Fruit fly (Drosophila melanogaster): ENCODE measurements around the gene CG9117.

The CG9117 gene

dm6 chr2L:6062382-6063082 lies 24.8 kb upstream of the CG9117 start, which contains the start of the genes ND-51 and CG13994:
Gene ND-51, minus strand, starts transcription at chr2L:6062757.
Gene CG13994, plus strand, starts transcription at chr2L:6062989.
- TF ChIP-seq h (GFP tag; optimal IDR thresholded peaks at IDR 0.05) = peak; percentile 84
- TF ChIP-seq br (GFP tag; optimal IDR thresholded peaks at IDR 0.05) = no peak
- peak; percentile 58 for TF ChIP-seq Hr83 (GFP tag; optimal IDR thresholded peaks at IDR 0.05; ENCODE audit: poor library complexity, severe bottlenecking)
- no peak for TF ChIP-seq sage (GFP tag; optimal IDR thresholded peaks at IDR 0.05)
- peak; percentile 83 for TF ChIP-seq woc (GFP tag; optimal IDR thresholded peaks at IDR 0.05)
- no peak for TF ChIP-seq Vsx2 (GFP tag; optimal IDR thresholded peaks at IDR 0.05; ENCODE audit: partially characterized antibody)
- TF ChIP-seq tai (GFP tag; optimal IDR thresholded peaks at IDR 0.05) = no peak
- no peak for TF ChIP-seq Hnf4 (GFP tag; optimal IDR thresholded peaks at IDR 0.05)
- TF ChIP-seq HLH106 (tag; optimal IDR thresholded peaks at IDR 0.05) = peak; percentile 82
- TF ChIP-seq rgr (GFP tag; optimal IDR thresholded peaks at IDR 0.05) = peak; percentile 81
- TF ChIP-seq fru (GFP tag; optimal IDR thresholded peaks at IDR 0.05) = peak; percentile 81
- TF ChIP-seq dsf (GFP tag; optimal IDR thresholded peaks at IDR 0.05; ENCODE audit: borderline replicate concordance) = no peak
- no peak for TF ChIP-seq CrebA (GFP tag; optimal IDR thresholded peaks at IDR 0.05; ENCODE audit: borderline replicate concordance)
- peak; percentile 3 for TF ChIP-seq OdsH (GFP tag; optimal IDR thresholded peaks at IDR 0.05)
- no peak for TF ChIP-seq lola (GFP tag; optimal IDR thresholded peaks at IDR 0.05)
- peak; percentile 50 for TF ChIP-seq sv (GFP tag; optimal IDR thresholded peaks at IDR 0.05)
- TF ChIP-seq foxo (GFP tag; optimal IDR thresholded peaks at IDR 0.05) = peak in 1 of 2 experiments; percentile 87
- TF ChIP-seq psq (GFP tag; optimal IDR thresholded peaks at IDR 0.05) = peak; percentile 51
- no peak for TF ChIP-seq Dif (GFP tag; optimal IDR thresholded peaks at IDR 0.05; ENCODE audit: partially characterized antibody)
- peak; percentile 3 for TF ChIP-seq Hr78 (GFP tag; optimal IDR thresholded peaks at IDR 0.05)
- TF ChIP-seq dl (GFP tag; optimal IDR thresholded peaks at IDR 0.05; ENCODE audit: insufficient read depth in 1 of 2, partially characterized antibody in 2 of 2) = no peak
- no peak for TF ChIP-seq Rel (GFP tag; optimal IDR thresholded peaks at IDR 0.05)
- peak; percentile 66 for TF ChIP-seq Rel (tag; optimal IDR thresholded peaks at IDR 0.05)
- no peak for TF ChIP-seq Myc (optimal IDR thresholded peaks at IDR 0.05)
- no peak for TF ChIP-seq pan (optimal IDR thresholded peaks at IDR 0.05)
- TF ChIP-seq N (GFP tag; optimal IDR thresholded peaks at IDR 0.05) = peak; percentile 63
- peak; percentile 71 for TF ChIP-seq CG9705 (GFP tag; optimal IDR thresholded peaks at IDR 0.05)
- TF ChIP-seq jim (GFP tag; optimal IDR thresholded peaks at IDR 0.05) = no peak
- TF ChIP-seq dmrt93B (GFP tag; optimal IDR thresholded peaks at IDR 0.05) = peak; percentile 63
- TF ChIP-seq Mio (GFP tag; optimal IDR thresholded peaks at IDR 0.05) = no peak
- TF ChIP-seq GATAd (GFP tag; optimal IDR thresholded peaks at IDR 0.05) = no peak
- peak; percentile 53 for TF ChIP-seq CG32264 (GFP tag; optimal IDR thresholded peaks at IDR 0.05)
- peak; percentile 66 for TF ChIP-seq Sp1 (GFP tag; optimal IDR thresholded peaks at IDR 0.05)
- TF ChIP-seq ey (GFP tag; optimal IDR thresholded peaks at IDR 0.05) = peak; percentile 64
- no peak for TF ChIP-seq brk (GFP tag; optimal IDR thresholded peaks at IDR 0.05)
- no peak for TF ChIP-seq Jra (GFP tag; optimal IDR thresholded peaks at IDR 0.05)
- TF ChIP-seq Dfd (GFP tag; optimal IDR thresholded peaks at IDR 0.05) = no peak
- no peak for TF ChIP-seq Abd-B (GFP tag; optimal IDR thresholded peaks at IDR 0.05)
- no peak for TF ChIP-seq usp (GFP tag; optimal IDR thresholded peaks at IDR 0.05)

- no peak for TF ChIP-seq Hr78 (GFP tag; optimal IDR thresholded peaks at IDR 0.05)
- no peak for TF ChIP-seq CG9705 (GFP tag; optimal IDR thresholded peaks at IDR 0.05)
- TF ChIP-seq Dfd (GFP tag; optimal IDR thresholded peaks at IDR 0.05) = no peak
- no peak for TF ChIP-seq Rel (GFP tag; optimal IDR thresholded peaks at IDR 0.05)
- no peak for TF ChIP-seq Rel (tag; optimal IDR thresholded peaks at IDR 0.05)
- TF ChIP-seq woc (GFP tag; optimal IDR thresholded peaks at IDR 0.05) = no peak
- TF ChIP-seq lola (GFP tag; optimal IDR thresholded peaks at IDR 0.05) = no peak
- TF ChIP-seq Mio (GFP tag; optimal IDR thresholded peaks at IDR 0.05) = no peak
- no peak for TF ChIP-seq pan (optimal IDR thresholded peaks at IDR 0.05)
- TF ChIP-seq Dif (GFP tag; optimal IDR thresholded peaks at IDR 0.05; ENCODE audit: partially characterized antibody) = no peak
- no peak for TF ChIP-seq CrebA (GFP tag; optimal IDR thresholded peaks at IDR 0.05; ENCODE audit: borderline replicate concordance)
- no peak for TF ChIP-seq CG32264 (GFP tag; optimal IDR thresholded peaks at IDR 0.05)
Measured at dm6 chr2L:6060210-6060609, 22.5 kb upstream of the CG9117 start, which contains the start of gene CG34180. Gene CG34180, plus strand, starts transcription at chr2L:6060510.
